Fruit fly (Drosophila melanogaster): Measurements from ENCODE around the gene 5-HT2A.
A peak's percentile ranks its signal among the peaks of the same experiment; 100 is the strongest.

Gene 5-HT2A

dm6 chr3R:4663068-4663467 lies 50.4 kb downstream of the 5-HT2A start:
- TF ChIP-seq topi (GFP tag; optimal IDR thresholded peaks at IDR 0.05): peak; percentile 53
- TF ChIP-seq CG3032 (tag; optimal IDR thresholded peaks at IDR 0.05): peak; percentile 49
- peak; percentile 51 for TF ChIP-seq acj6 (GFP tag; optimal IDR thresholded peaks at IDR 0.05)
- TF ChIP-seq CG10669 (GFP tag; optimal IDR thresholded peaks at IDR 0.05): peak; percentile 50
- TF ChIP-seq lz (GFP tag; optimal IDR thresholded peaks at IDR 0.05): peak; percentile 36
- peak; percentile 27 for TF ChIP-seq CG11762 (GFP tag; optimal IDR thresholded peaks at IDR 0.05; ENCODE audit: insufficient read depth)
- TF ChIP-seq CG8319 (GFP tag; optimal IDR thresholded peaks at IDR 0.05): peak; percentile 29
- TF ChIP-seq Lpt (GFP tag; optimal IDR thresholded peaks at IDR 0.05): peak; percentile 62
- peak; percentile 44 for TF ChIP-seq spab (GFP tag; optimal IDR thresholded peaks at IDR 0.05)
- no peak for TF ChIP-seq fkh (GFP tag; optimal IDR thresholded peaks at IDR 0.05)
- peak; percentile 55 for TF ChIP-seq CG10631 (GFP tag; optimal IDR thresholded peaks at IDR 0.05)
- TF ChIP-seq salr (GFP tag; optimal IDR thresholded peaks at IDR 0.05): peak in 1 of 2 experiments; percentile 65
- TF ChIP-seq CG6163 (GFP tag; IDR thresholded peaks at IDR 0.05): peak; percentile 78
- peak; percentile 17 for TF ChIP-seq CG11902 (GFP tag; optimal IDR thresholded peaks at IDR 0.05)
- peak; percentile 89 for TF ChIP-seq CG15336 (GFP tag; IDR thresholded peaks at IDR 0.05)
- no peak for TF ChIP-seq Smox (GFP tag; optimal IDR thresholded peaks at IDR 0.05)
- no peak for TF ChIP-seq Sox102F (GFP tag; optimal IDR thresholded peaks at IDR 0.05)
- TF ChIP-seq Eip93F (GFP tag; optimal IDR thresholded peaks at IDR 0.05): no peak
- TF ChIP-seq cyc (GFP tag; optimal IDR thresholded peaks at IDR 0.05): peak; percentile 29
- TF ChIP-seq eg (GFP tag; IDR thresholded peaks at IDR 0.05): peak; percentile 88
- peak; percentile 48 for TF ChIP-seq CG34406 (GFP tag; optimal IDR thresholded peaks at IDR 0.05)
- TF ChIP-seq CG8119 (GFP tag; IDR thresholded peaks at IDR 0.05): peak; percentile 86
- TF ChIP-seq CG32006 (GFP tag; optimal IDR thresholded peaks at IDR 0.05): peak; percentile 78
- TF ChIP-seq Eip75B (GFP tag; optimal IDR thresholded peaks at IDR 0.05): peak; percentile 68
- TF ChIP-seq CG4318 (GFP tag; optimal IDR thresholded peaks at IDR 0.05): peak; percentile 64
- TF ChIP-seq CG6808 (GFP tag; optimal IDR thresholded peaks at IDR 0.05): peak; percentile 54
- TF ChIP-seq achi (GFP tag; optimal IDR thresholded peaks at IDR 0.05): peak; percentile 66
- peak; percentile 50 for TF ChIP-seq CG6792 (GFP tag; optimal IDR thresholded peaks at IDR 0.05)
- TF ChIP-seq dsx (GFP tag; optimal IDR thresholded peaks at IDR 0.05; ENCODE audit: poor library complexity, severe bottlenecking): peak; percentile 14
- peak; percentile 84 for TF ChIP-seq Hr4 (GFP tag; optimal IDR thresholded peaks at IDR 0.05)
- TF ChIP-seq CG3919 (GFP tag; optimal IDR thresholded peaks at IDR 0.05): peak; percentile 71
- TF ChIP-seq Hr38 (GFP tag; optimal IDR thresholded peaks at IDR 0.05): no peak
- peak; percentile 56 for TF ChIP-seq Ets96B (tag; optimal IDR thresholded peaks at IDR 0.05)
- peak; percentile 16 for TF ChIP-seq Sox15 (GFP tag; optimal IDR thresholded peaks at IDR 0.05)
- TF ChIP-seq CG6276 (GFP tag; optimal IDR thresholded peaks at IDR 0.05): peak; percentile 80
- TF ChIP-seq Gug (GFP tag; IDR thresholded peaks at IDR 0.05): peak; percentile 77
- peak; percentile 15 for TF ChIP-seq CG9139 (GFP tag; optimal IDR thresholded peaks at IDR 0.05)
- TF ChIP-seq svp (GFP tag): peak; percentile 74
- TF ChIP-seq CG8632 (GFP tag; optimal IDR thresholded peaks at IDR 0.05): peak; percentile 26
- no peak for TF ChIP-seq CG16779 (tag; optimal IDR thresholded peaks at IDR 0.05)
- peak; percentile 4 for TF ChIP-seq CG7368 (GFP tag; optimal IDR thresholded peaks at IDR 0.05)
- TF ChIP-seq pdm3 (GFP tag; optimal IDR thresholded peaks at IDR 0.05): peak; percentile 60
- TF ChIP-seq ss (GFP tag; optimal IDR thresholded peaks at IDR 0.05): peak; percentile 1 to 40
- TF ChIP-seq Blimp-1 (GFP tag; optimal IDR thresholded peaks at IDR 0.05): no peak
- peak; percentile 73 for TF ChIP-seq OdsH (GFP tag; optimal IDR thresholded peaks at IDR 0.05)
- peak; percentile 72 for TF ChIP-seq net (GFP tag; optimal IDR thresholded peaks at IDR 0.05)
- TF ChIP-seq Eip78C (GFP tag): peak; percentile 93
- TF ChIP-seq CG6854 (GFP tag; optimal IDR thresholded peaks at IDR 0.05): no peak
- peak; percentile 51 for TF ChIP-seq Met (GFP tag; optimal IDR thresholded peaks at IDR 0.05)
- no peak for TF ChIP-seq vri (GFP tag; optimal IDR thresholded peaks at IDR 0.05)
- TF ChIP-seq CG31627 (GFP tag; optimal IDR thresholded peaks at IDR 0.05): peak; percentile 22
- TF ChIP-seq Sox14 (GFP tag; optimal IDR thresholded peaks at IDR 0.05): peak; percentile 46
